Fruit fly (Drosophila melanogaster) whole organism, pupa: ENCODE data around the gene Sgt.

Experiments
- CG10348 ChIP-seq: fragments of 200-800 bp; sonication (Bioruptor generic); IDR thresholded peaks from 2 replicates; pipeline ENCODE4 v1.3.6; 2022; ENCODE audit warnings: missing biosample characterization, missing genetic modification characterization
- CG12605 ChIP-seq: fragments of 200-800 bp; sonication (Bioruptor generic); IDR thresholded peaks from 2 replicates; pipeline ENCODE4 v1.3.6; 2022; ENCODE audit warnings: missing biosample characterization, missing genetic modification characterization
- CG13204 ChIP-seq: fragments of 200-800 bp; sonication (Bioruptor generic); optimal IDR thresholded peaks from 2 replicates; lab custom pipeline; 2018; ENCODE audit warnings: missing biosample characterization, mild to moderate bottlenecking, missing genetic modification characterization, moderate library complexity
- CG14655 ChIP-seq: fragments of 200-800 bp; sonication (Bioruptor generic); optimal IDR thresholded peaks from 3 replicates; lab custom pipeline; 2017; ENCODE audit warnings: mild to moderate bottlenecking, missing biosample characterization, missing genetic modification reagents, missing genetic modification characterization
- CG15710 ChIP-seq: fragments of 200-800 bp; sonication (Bioruptor generic); optimal IDR thresholded peaks from 2 replicates; lab custom pipeline; 2018; ENCODE audit warnings: missing biosample characterization, mild to moderate bottlenecking, missing genetic modification characterization, moderate library complexity
- CG17806 ChIP-seq: fragments of 200-800 bp; sonication (Bioruptor generic); optimal IDR thresholded peaks from 2 replicates; lab custom pipeline; 2018; ENCODE audit warnings: missing biosample characterization, mild to moderate bottlenecking, missing genetic modification characterization, moderate library complexity
- CG32121 ChIP-seq: fragments of 200-800 bp; sonication (Bioruptor generic); IDR thresholded peaks from 2 replicates; pipeline ENCODE4 v1.3.6; 2022; ENCODE audit warnings: missing biosample characterization, missing genetic modification characterization
- CG34367 ChIP-seq: fragments of 200-800 bp; sonication (Bioruptor generic); optimal IDR thresholded peaks from 2 replicates; lab custom pipeline; 2018; ENCODE audit warnings: missing biosample characterization, mild to moderate bottlenecking, missing genetic modification characterization
- CG4496 ChIP-seq: fragments of 200-800 bp; sonication (Bioruptor generic); IDR thresholded peaks from 3 replicates; pipeline ENCODE4 v1.3.6; 2022; ENCODE audit warnings: missing biosample characterization, missing genetic modification characterization
- CG8159 ChIP-seq: fragments of 200-800 bp; sonication (Bioruptor generic); optimal IDR thresholded peaks from 3 replicates; lab custom pipeline; 2018; ENCODE audit warnings: missing biosample characterization, mild to moderate bottlenecking, missing genetic modification characterization, moderate library complexity
- CG8301 ChIP-seq: fragments of 200-800 bp; sonication (Bioruptor generic); optimal IDR thresholded peaks from 2 replicates; lab custom pipeline; 2018; ENCODE audit warnings: missing biosample characterization, mild to moderate bottlenecking, missing genetic modification characterization
- CG9948 ChIP-seq: fragments of 200-800 bp; sonication (Bioruptor generic); optimal IDR thresholded peaks from 2 replicates; lab custom pipeline; 2018; ENCODE audit warnings: missing biosample characterization, mild to moderate bottlenecking, missing genetic modification characterization, moderate library complexity
- D1 ChIP-seq: fragments of 200-800 bp; sonication (Bioruptor generic); optimal IDR thresholded peaks from 2 replicates; lab custom pipeline; 2018; ENCODE audit warnings: missing biosample characterization, mild to moderate bottlenecking, missing genetic modification characterization, moderate library complexity
- EcR ChIP-seq: fragments of 200-800 bp; sonication (Bioruptor generic); optimal IDR thresholded peaks from 3 replicates; lab custom pipeline; 2019; ENCODE audit warnings: missing biosample characterization, missing genetic modification characterization, mild to moderate bottlenecking, moderate library complexity, missing genetic modification reagents
- Ets98B ChIP-seq: fragments of 200-800 bp; sonication (Bioruptor generic); IDR thresholded peaks from 2 replicates; pipeline ENCODE4 v1.3.6; 2022; ENCODE audit warnings: missing biosample characterization, missing genetic modification characterization
- Pif1A ChIP-seq: fragments of 200-800 bp; sonication (Bioruptor generic); optimal IDR thresholded peaks from 3 replicates; lab custom pipeline; 2016; ENCODE audit warnings: missing biosample characterization, missing genetic modification characterization
- Pif1B ChIP-seq: fragments of 200-800 bp; sonication (Bioruptor generic); optimal IDR thresholded peaks from 3 replicates; lab custom pipeline; 2016; ENCODE audit warnings: missing biosample characterization, missing genetic modification characterization
- Snoo ChIP-seq: fragments of 200-800 bp; sonication (Bioruptor generic); optimal IDR thresholded peaks from 3 replicates; lab custom pipeline; 2017; ENCODE audit warnings: missing biosample characterization, mild to moderate bottlenecking, missing genetic modification characterization, inconsistent platforms
- fd96Ca ChIP-seq: fragments of 200-800 bp; sonication (Bioruptor generic); IDR thresholded peaks from 3 replicates; pipeline ENCODE4 v1.3.6; 2022; ENCODE audit warnings: missing biosample characterization, missing genetic modification characterization
- gl ChIP-seq: fragments of 200-800 bp; sonication (Bioruptor generic); optimal IDR thresholded peaks from 2 replicates; lab custom pipeline; 2018; ENCODE audit warnings: missing biosample characterization, mild to moderate bottlenecking, missing genetic modification characterization
- rn ChIP-seq: fragments of 200-800 bp; sonication (Bioruptor generic); IDR thresholded peaks from 2 replicates; pipeline ENCODE4 v1.3.6; 2022; ENCODE audit warnings: missing biosample characterization, missing genetic modification characterization

Gene Sgt

dm6 chr2L:17427929-17428456 is 43.4 kb upstream of the Sgt start:
- TF ChIP-seq CG17806 (tag; lab: Kevin White, UChicago) (peak; percentile 42), CG32121 (GFP tag; lab: Robert Waterston, UW) (peak; percentile 50; the same call in 1 of the 2 replicates), D1 (no peak), gl (peak; percentile 57), Snoo (tag; lab: Kevin White, UChicago) (peak; percentile 22), rn (GFP tag; lab: Robert Waterston, UW) (no peak), CG8159 (peak; percentile 49), Pif1B (GFP tag; lab: Kevin White, UChicago) (peak; percentile 72), CG34367 (tag; lab: Kevin White, UChicago) (peak; percentile 27), CG14655 (peak; percentile 43), EcR (GFP tag; lab: Kevin White, UChicago) (peak; percentile 83), CG8301 (tag; lab: Kevin White, UChicago) (peak; percentile 5), Pif1A (peak; percentile 56), Ets98B (GFP tag; lab: Robert Waterston, UW) (peak; percentile 72), CG13204 (GFP tag; lab: Kevin White, UChicago) (peak; percentile 56), CG10348 (no peak), CG4496 (GFP tag; lab: Robert Waterston, UW) (peak; percentile 60; the same call in 2 of the 3 replicates), CG15710 (tag; lab: Kevin White, UChicago) (peak; percentile 10), fd96Ca (GFP tag; lab: Robert Waterston, UW) (no peak; the same call in 2 of the 3 replicates), CG12605 (GFP tag; lab: Robert Waterston, UW) (peak; percentile 63), CG9948 (tag; lab: Kevin White, UChicago) (no peak)
- TF ChIP-seq, all 21 proteins: peak for 16

- TF ChIP-seq CG14655 (peak; percentile 95), CG8159 (peak; percentile 99), CG9948 (tag; lab: Kevin White, UChicago) (peak; percentile 99), CG12605 (GFP tag; lab: Robert Waterston, UW) (peak; percentile 89), CG4496 (GFP tag; lab: Robert Waterston, UW) (peak; percentile 89), Ets98B (GFP tag; lab: Robert Waterston, UW) (peak; percentile 42; the same call in 1 of the 2 replicates), Pif1A (peak; percentile 65), fd96Ca (GFP tag; lab: Robert Waterston, UW) (peak; percentile 67; the same call in 2 of the 3 replicates), CG8301 (tag; lab: Kevin White, UChicago) (peak; percentile 93), Snoo (tag; lab: Kevin White, UChicago) (peak; percentile 93), rn (GFP tag; lab: Robert Waterston, UW) (peak; percentile 78), CG15710 (tag; lab: Kevin White, UChicago) (peak; percentile 98), CG17806 (tag; lab: Kevin White, UChicago) (peak; percentile 99), CG34367 (tag; lab: Kevin White, UChicago) (peak; percentile 84), CG13204 (GFP tag; lab: Kevin White, UChicago) (peak; percentile 79), gl (peak; percentile 86), D1 (peak; percentile 99), CG32121 (GFP tag; lab: Robert Waterston, UW) (peak; percentile 88), CG10348 (peak; percentile 53; the same call in 1 of the 2 replicates), Pif1B (GFP tag; lab: Kevin White, UChicago) (peak; percentile 42), EcR (GFP tag; lab: Kevin White, UChicago) (peak; percentile 98)
These were observed 41.4 kb upstream of the Sgt start for dm6 chr2L:17429788-17430587.

DNA sequence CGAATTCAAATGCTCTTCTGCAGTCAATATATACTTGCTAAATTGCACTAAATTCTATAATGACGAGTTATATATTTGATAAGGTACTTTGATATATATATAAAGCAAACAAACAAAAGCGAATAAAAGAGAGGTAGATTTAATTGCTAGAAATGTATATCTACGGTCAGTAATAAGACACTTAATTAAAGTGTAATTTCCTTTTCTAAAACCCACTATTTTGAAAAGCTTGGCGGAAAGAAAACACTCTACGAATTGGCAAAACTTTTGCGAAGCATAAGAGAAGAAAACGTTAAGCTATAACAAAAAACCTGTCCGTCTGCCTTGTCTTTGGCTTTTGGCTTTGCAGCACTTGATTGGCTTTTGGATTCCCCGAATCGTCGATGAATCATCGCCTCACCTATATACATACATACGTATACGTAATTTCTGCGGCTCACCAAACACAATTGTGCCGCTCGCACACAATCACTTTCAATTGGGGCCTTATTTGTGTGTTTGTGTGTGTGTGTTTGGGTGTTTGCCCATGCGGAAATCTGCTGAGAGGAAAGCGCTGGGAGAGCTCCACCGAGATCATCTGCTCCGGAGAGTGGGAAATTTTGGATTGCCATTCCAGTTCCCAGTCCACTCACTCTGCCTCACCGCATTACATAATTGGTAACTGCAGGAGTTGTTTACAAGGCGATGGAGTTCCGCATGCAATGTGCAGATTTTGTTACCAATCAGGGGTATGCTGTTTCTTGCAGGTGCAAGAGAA is 40.6 kb upstream of the Sgt start:
- no peak for TF ChIP-seq CG9948 (tag; lab: Kevin White, UChicago)
- peak; percentile 44 for TF ChIP-seq CG34367 (tag; lab: Kevin White, UChicago)
- TF ChIP-seq EcR (GFP tag; lab: Kevin White, UChicago) = peak; percentile 37
- TF ChIP-seq D1 = peak; percentile 32
- no peak for TF ChIP-seq gl
- 0 out of 3 replicates have a peak, but pooled peaks have one; percentile 44 for TF ChIP-seq fd96Ca (GFP tag; lab: Robert Waterston, UW)
- no peak for TF ChIP-seq CG32121 (GFP tag; lab: Robert Waterston, UW)
- no peak for TF ChIP-seq Pif1A
- TF ChIP-seq CG13204 (GFP tag; lab: Kevin White, UChicago) = no peak
- TF ChIP-seq CG15710 (tag; lab: Kevin White, UChicago) = peak; percentile 75
- no peak for TF ChIP-seq CG17806 (tag; lab: Kevin White, UChicago)
- TF ChIP-seq CG8159 = no peak
- TF ChIP-seq CG14655 = no peak
- TF ChIP-seq CG12605 (GFP tag; lab: Robert Waterston, UW) = no peak

DNA sequence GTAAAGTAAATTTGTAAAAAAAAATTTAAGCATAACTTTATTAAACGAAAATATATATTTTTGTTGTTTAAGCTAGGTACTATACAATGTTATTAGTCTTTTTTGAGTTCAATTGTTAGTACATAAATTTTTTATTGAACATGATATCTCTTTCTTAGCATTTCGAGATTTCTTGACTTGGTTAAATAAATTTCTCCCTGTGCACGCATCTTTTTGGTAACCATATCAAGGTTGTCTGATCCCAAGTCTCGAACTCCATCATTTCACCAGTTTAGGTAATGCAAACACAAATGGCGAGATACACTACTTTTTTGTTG is 40.1 kb upstream of the Sgt start:
- no peak for TF ChIP-seq rn (GFP tag; lab: Robert Waterston, UW)
- TF ChIP-seq EcR (GFP tag; lab: Kevin White, UChicago) = no peak
- peak; percentile 83 for TF ChIP-seq CG32121 (GFP tag; lab: Robert Waterston, UW)
- no peak for TF ChIP-seq CG10348
- peak; percentile 67 for TF ChIP-seq Pif1B (GFP tag; lab: Kevin White, UChicago)
- TF ChIP-seq CG12605 (GFP tag; lab: Robert Waterston, UW) = no peak
- peak; percentile 68 for TF ChIP-seq Pif1A
- TF ChIP-seq CG8301 (tag; lab: Kevin White, UChicago) = peak; percentile 48
- peak; percentile 43 for TF ChIP-seq CG9948 (tag; lab: Kevin White, UChicago)
- TF ChIP-seq CG14655 = peak; percentile 66
- peak; percentile 74 for TF ChIP-seq CG4496 (GFP tag; lab: Robert Waterston, UW)
- TF ChIP-seq CG13204 (GFP tag; lab: Kevin White, UChicago) = no peak
- no peak for TF ChIP-seq CG34367 (tag; lab: Kevin White, UChicago)
- no peak for TF ChIP-seq gl
- no peak for TF ChIP-seq fd96Ca (GFP tag; lab: Robert Waterston, UW)
- peak; percentile 40; the same call in 1 of the 2 replicates for TF ChIP-seq Ets98B (GFP tag; lab: Robert Waterston, UW)
- TF ChIP-seq CG15710 (tag; lab: Kevin White, UChicago) = no peak
- no peak for TF ChIP-seq D1
- peak; percentile 55 for TF ChIP-seq Snoo (tag; lab: Kevin White, UChicago)
- TF ChIP-seq CG8159 = peak; percentile 59
- TF ChIP-seq CG17806 (tag; lab: Kevin White, UChicago) = no peak
